Worm (Caenorhabditis elegans): ENCODE measurements around the gene T02H6.9.

- TF ChIP-seq skn-1 (tag; optimal IDR thresholded peaks at IDR 0.05) (no peak), nhr-12 (tag; optimal IDR thresholded peaks at IDR 0.05) (no peak), unc-62 (GFP tag; optimal IDR thresholded peaks at IDR 0.05) (no peak), nhr-129 (tag; optimal IDR thresholded peaks at IDR 0.05) (no peak)
Measured at ce11 chrII:671025-671424, 7.7 kb upstream of the T02H6.9 start, which contains the start of gene sri-46.
